Fruit fly (Drosophila melanogaster) whole organism, wandering third instar larva: Measurements from ENCODE around the gene raw.

Experiments
- Abd-B ChIP-seq: fragments of >200 bp; optimal IDR thresholded peaks from 2 replicates; lab custom pipeline; 2017; ENCODE audit warnings: missing biosample characterization, missing genetic modification characterization
- CG32264 ChIP-seq: fragments of 200-800 bp; sonication (Bioruptor generic); optimal IDR thresholded peaks from 2 replicates; lab custom pipeline; 2016; ENCODE audit warnings: missing biosample characterization, missing genetic modification characterization
- CG9705 ChIP-seq: fragments of 200-800 bp; sonication (Bioruptor generic); optimal IDR thresholded peaks from 2 replicates; lab custom pipeline; 2018; ENCODE audit warnings: missing biosample characterization, mild to moderate bottlenecking, missing genetic modification characterization
- CrebA ChIP-seq: fragments of 200-800 bp; sonication (Bioruptor generic); optimal IDR thresholded peaks from 2 replicates; lab custom pipeline; 2016; ENCODE audit warnings: missing biosample characterization, mild to moderate bottlenecking, missing genetic modification characterization, borderline replicate concordance
- Dif ChIP-seq: fragments of 200-275, 200-300 bp; sonication (Bioruptor generic); optimal IDR thresholded peaks from 2 replicates; lab custom pipeline; 2018; ENCODE audit warnings: missing biosample characterization, missing genetic modification characterization; ENCODE audit not compliant: partially characterized antibody
- GATAd ChIP-seq: sonication (Bioruptor generic); optimal IDR thresholded peaks from 2 replicates; lab custom pipeline; 2016; ENCODE audit warnings: missing biosample characterization, missing genetic modification characterization
- HLH106 ChIP-seq: fragments of 200-800 bp; optimal IDR thresholded peaks from 3 replicates; lab custom pipeline; 2019; ENCODE audit warnings: missing biosample characterization, mild to moderate bottlenecking, missing genetic modification characterization, moderate library complexity
- Hnf4 ChIP-seq: fragments of 200-800 bp; sonication (Bioruptor generic); optimal IDR thresholded peaks from 2 replicates; lab custom pipeline; 2016; ENCODE audit warnings: missing biosample characterization, mild to moderate bottlenecking, missing genetic modification characterization
- Hr83 ChIP-seq: fragments of 200-300 bp; sonication (Bioruptor generic); optimal IDR thresholded peaks from 2 replicates; lab custom pipeline; 2016; ENCODE audit warnings: missing biosample characterization, mild to moderate bottlenecking, missing genetic modification characterization, moderate library complexity; ENCODE audit not compliant: poor library complexity, severe bottlenecking
- Mio ChIP-seq: sonication (Bioruptor generic); optimal IDR thresholded peaks from 2 replicates; lab custom pipeline; 2016; ENCODE audit warnings: missing biosample characterization, missing genetic modification characterization
- Myc ChIP-seq: fragments of >200 bp; optimal IDR thresholded peaks from 2 replicates; lab custom pipeline; 2017
- N ChIP-seq: fragments of >200 bp; optimal IDR thresholded peaks from 2 replicates; lab custom pipeline; 2018; ENCODE audit warnings: missing biosample characterization, missing external identifiers, missing genetic modification characterization
- OdsH ChIP-seq: fragments of 200-800 bp; sonication (Bioruptor generic); optimal IDR thresholded peaks from 2 replicates; lab custom pipeline; 2016; ENCODE audit warnings: missing biosample characterization, mild to moderate bottlenecking, missing genetic modification characterization
- Rel ChIP-seq, 2 experiments: fragments of 200-800 bp; sonication (Bioruptor generic) in 1 of 2; optimal IDR thresholded peaks; 2 replicates in 1 of 2; 3 replicates in 1 of 2; lab custom pipeline; 2016 to 2019; ENCODE audit warnings: mild to moderate bottlenecking in 2 of 2, missing biosample characterization in 2 of 2, missing genetic modification characterization in 2 of 2, moderate library complexity in 1 of 2
- Sp1 ChIP-seq: fragments of 200-800 bp; sonication (Bioruptor generic); optimal IDR thresholded peaks from 3 replicates; lab custom pipeline; 2019; ENCODE audit warnings: missing biosample characterization, mild to moderate bottlenecking, missing genetic modification characterization, moderate library complexity
- Vsx2 ChIP-seq: fragments of 200-300, 225-300 bp; sonication (Bioruptor generic); optimal IDR thresholded peaks from 2 replicates; lab custom pipeline; 2018; ENCODE audit warnings: missing biosample characterization, missing genetic modification characterization; ENCODE audit not compliant: partially characterized antibody
- br ChIP-seq: fragments of 200-800 bp; sonication (Bioruptor generic); optimal IDR thresholded peaks from 2 replicates; lab custom pipeline; 2016; ENCODE audit warnings: missing biosample characterization, missing genetic modification characterization
- brk ChIP-seq: fragments of 200-800 bp; sonication (Bioruptor generic); optimal IDR thresholded peaks from 2 replicates; lab custom pipeline; 2016; ENCODE audit warnings: missing biosample characterization, mild to moderate bottlenecking, missing genetic modification characterization
- dl ChIP-seq, 2 experiments: fragments of 175-275, 200-275 bp in 1 of 2; fragments of 200-275 bp in 1 of 2; sonication (Bioruptor generic); optimal IDR thresholded peaks; lab custom pipeline; 2018; ENCODE audit warnings: mild to moderate bottlenecking in 2 of 2, missing biosample characterization in 2 of 2, missing genetic modification characterization in 2 of 2, moderate library complexity in 2 of 2; ENCODE audit not compliant: partially characterized antibody in 2 of 2, insufficient read depth in 1 of 2
- dmrt93B ChIP-seq: fragments of 200-800 bp; sonication (Bioruptor generic); optimal IDR thresholded peaks from 2 replicates; lab custom pipeline; 2018; ENCODE audit warnings: missing biosample characterization, mild to moderate bottlenecking, missing genetic modification characterization
- dsf ChIP-seq: sonication (Bioruptor generic); optimal IDR thresholded peaks from 2 replicates; lab custom pipeline; 2016; ENCODE audit warnings: missing biosample characterization, missing genetic modification characterization, borderline replicate concordance
- ey ChIP-seq: fragments of 200-800 bp; sonication (Bioruptor generic); optimal IDR thresholded peaks from 2 replicates; lab custom pipeline; 2016; ENCODE audit warnings: missing biosample characterization, missing genetic modification characterization
- foxo ChIP-seq, 2 experiments: fragments of 200-800 bp; sonication (Bioruptor generic); optimal IDR thresholded peaks; 2 replicates in 1 of 2; 3 replicates in 1 of 2; lab custom pipeline; 2016 to 2017; ENCODE audit warnings: missing biosample characterization in 2 of 2, missing genetic modification characterization in 2 of 2
- fru ChIP-seq: fragments of 200-800 bp; sonication (Bioruptor generic); optimal IDR thresholded peaks from 3 replicates; lab custom pipeline; 2016; ENCODE audit warnings: missing biosample characterization, mild to moderate bottlenecking, missing genetic modification characterization
- h ChIP-seq: fragments of 200-800 bp; sonication (Bioruptor generic); optimal IDR thresholded peaks from 3 replicates; lab custom pipeline; 2016; ENCODE audit warnings: missing biosample characterization, mild to moderate bottlenecking, missing genetic modification characterization
- jim ChIP-seq: fragments of 175-275, 200-325 bp; sonication (Bioruptor generic); optimal IDR thresholded peaks from 2 replicates; lab custom pipeline; 2016; ENCODE audit warnings: missing biosample characterization, mild to moderate bottlenecking, missing genetic modification characterization
- lola ChIP-seq: fragments of >200 bp; optimal IDR thresholded peaks from 2 replicates; lab custom pipeline; 2017; ENCODE audit warnings: missing biosample characterization, missing genetic modification characterization
- pan ChIP-seq: fragments of >200 bp; optimal IDR thresholded peaks from 2 replicates; lab custom pipeline; 2017
- psq ChIP-seq: fragments of 200-800 bp; sonication (Bioruptor generic); optimal IDR thresholded peaks from 3 replicates; lab custom pipeline; 2017; ENCODE audit warnings: missing biosample characterization, mild to moderate bottlenecking, missing genetic modification characterization, moderate library complexity
- rgr ChIP-seq: fragments of 200-800 bp; sonication (Bioruptor generic); optimal IDR thresholded peaks from 3 replicates; lab custom pipeline; 2016; ENCODE audit warnings: missing biosample characterization, mild to moderate bottlenecking, missing genetic modification characterization
- sv ChIP-seq: fragments of 200-800 bp; sonication (Bioruptor generic); optimal IDR thresholded peaks from 3 replicates; lab custom pipeline; 2016; ENCODE audit warnings: missing biosample characterization, missing genetic modification characterization
- tai ChIP-seq: sonication (Bioruptor generic); optimal IDR thresholded peaks from 2 replicates; lab custom pipeline; 2016; ENCODE audit warnings: missing biosample characterization, missing genetic modification characterization
- usp ChIP-seq: fragments of >200 bp; optimal IDR thresholded peaks from 2 replicates; lab custom pipeline; 2017; ENCODE audit warnings: missing biosample characterization, missing genetic modification characterization
- woc ChIP-seq: sonication (Bioruptor generic); optimal IDR thresholded peaks from 2 replicates; lab custom pipeline; 2016; ENCODE audit warnings: missing biosample characterization, mild to moderate bottlenecking, missing genetic modification characterization

The raw gene

dm6 chr2L:8683261-8684042 is 57.0 kb downstream of the raw start:
- TF ChIP-seq Rel (GFP tag; optimal IDR thresholded peaks at IDR 0.05; lab: Kevin White, UChicago) (no peak), Rel (tag; optimal IDR thresholded peaks at IDR 0.05; lab: Kevin White, UChicago) (peak; percentile 27), rgr (GFP tag; lab: Kevin White, UChicago) (no peak)

dm6 chr2L:8679712-8680111 is 60.7 kb downstream of the raw start, which contains the start of gene CG9287:
Gene CG9287 (minus strand): TSS chr2L:8679812.
- TF ChIP-seq usp (GFP tag; lab: Kevin White, UChicago) (no peak), brk (no peak), N (GFP tag; lab: Kevin White, UChicago) (no peak), Sp1 (GFP tag; lab: Kevin White, UChicago) (no peak), psq (GFP tag; lab: Kevin White, UChicago) (no peak), jim (GFP tag; lab: Kevin White, UChicago) (no peak), dl (GFP tag; optimal IDR thresholded peaks at IDR 0.05; lab: Kevin White, UChicago; ENCODE audit: insufficient read depth in 1 of 2, partially characterized antibody in 2 of 2) (no peak), Rel (GFP tag; optimal IDR thresholded peaks at IDR 0.05; lab: Kevin White, UChicago) (no peak), Rel (tag; optimal IDR thresholded peaks at IDR 0.05; lab: Kevin White, UChicago) (no peak), lola (GFP tag; lab: Kevin White, UChicago) (no peak)

dm6 chr2L:8678955-8679354 is 61.5 kb downstream of the raw start:
- no peak for TF ChIP-seq GATAd (GFP tag; lab: Kevin White, UChicago)
- TF ChIP-seq fru (GFP tag; lab: Kevin White, UChicago): no peak
- TF ChIP-seq psq (GFP tag; lab: Kevin White, UChicago): no peak
- no peak for TF ChIP-seq dsf (GFP tag; lab: Kevin White, UChicago)
- TF ChIP-seq brk: no peak
- no peak for TF ChIP-seq woc (GFP tag; lab: Kevin White, UChicago)
- no peak for TF ChIP-seq Vsx2 (GFP tag; lab: Kevin White, UChicago)
- TF ChIP-seq OdsH: no peak
- TF ChIP-seq N (GFP tag; lab: Kevin White, UChicago): no peak
- no peak for TF ChIP-seq Myc (lab: Kevin White, UChicago)
- TF ChIP-seq jim (GFP tag; lab: Kevin White, UChicago): no peak
- TF ChIP-seq, all 38 proteins: peak for 0

- TF ChIP-seq rgr (GFP tag; lab: Kevin White, UChicago): peak; percentile 65
- TF ChIP-seq Mio (GFP tag; lab: Kevin White, UChicago): no peak
- no peak for TF ChIP-seq lola (GFP tag; lab: Kevin White, UChicago)
- no peak for TF ChIP-seq woc (GFP tag; lab: Kevin White, UChicago)
- TF ChIP-seq dl (GFP tag; optimal IDR thresholded peaks at IDR 0.05; lab: Kevin White, UChicago; ENCODE audit: insufficient read depth in 1 of 2, partially characterized antibody in 2 of 2): no peak
- TF ChIP-seq jim (GFP tag; lab: Kevin White, UChicago): no peak
- no peak for TF ChIP-seq CrebA
- peak; percentile 59 for TF ChIP-seq fru (GFP tag; lab: Kevin White, UChicago)
- peak in 1 of 2 experiments; percentile 45 for TF ChIP-seq foxo (GFP tag; optimal IDR thresholded peaks at IDR 0.05; lab: Kevin White, UChicago)
- TF ChIP-seq HLH106: peak; percentile 60
- TF ChIP-seq CG32264: no peak
- peak; percentile 31 for TF ChIP-seq OdsH
- no peak for TF ChIP-seq psq (GFP tag; lab: Kevin White, UChicago)
- TF ChIP-seq br: peak; percentile 38
- no peak for TF ChIP-seq sv
- peak; percentile 2 for TF ChIP-seq dmrt93B (GFP tag; lab: Kevin White, UChicago)
- peak; percentile 53 for TF ChIP-seq h (GFP tag; lab: Kevin White, UChicago)
- TF ChIP-seq ey (GFP tag; lab: Kevin White, UChicago): peak; percentile 5
- TF ChIP-seq Vsx2 (GFP tag; lab: Kevin White, UChicago): no peak
- no peak for TF ChIP-seq Sp1 (GFP tag; lab: Kevin White, UChicago)
- TF ChIP-seq Dif: no peak
- TF ChIP-seq Abd-B (GFP tag; lab: Kevin White, UChicago): no peak
- TF ChIP-seq Hnf4: peak; percentile 31
- no peak for TF ChIP-seq pan (lab: Kevin White, UChicago)
- no peak for TF ChIP-seq Hr83 (GFP tag; lab: Kevin White, UChicago)
- TF ChIP-seq tai: no peak
- no peak for TF ChIP-seq CG9705
Measured at dm6 chr2L:8672278-8672748, 68.1 kb downstream of the raw start, which contains the start of gene Glt. Gene Glt (plus strand): TSS chr2L:8672698.
